Fruit fly (Drosophila melanogaster) whole organism, prepupa: ENCODE results near the gene LeuRS.

Experiments
- Blimp-1 ChIP-seq: fragments of 200-800 bp; sonication (Bioruptor generic); optimal IDR thresholded peaks from 3 replicates; lab custom pipeline; 2017; ENCODE audit warnings: missing biosample characterization, missing genetic modification characterization, mild to moderate bottlenecking, moderate library complexity, missing genetic modification reagents
- CG6276 ChIP-seq: fragments of 200-800 bp; sonication (Bioruptor generic); optimal IDR thresholded peaks from 2 replicates; lab custom pipeline; 2017; ENCODE audit warnings: missing biosample characterization, mild to moderate bottlenecking, missing genetic modification characterization
- Eip93F ChIP-seq: fragments of 200-800 bp; sonication (Bioruptor generic); optimal IDR thresholded peaks from 2 replicates; lab custom pipeline; 2016; ENCODE audit warnings: missing biosample characterization, mild to moderate bottlenecking, missing genetic modification characterization
- OdsH ChIP-seq: fragments of 200-800 bp; sonication (Bioruptor generic); optimal IDR thresholded peaks from 3 replicates; lab custom pipeline; 2016; ENCODE audit warnings: missing biosample characterization, missing genetic modification characterization
- achi ChIP-seq: fragments of 200-800 bp; sonication (Bioruptor generic); optimal IDR thresholded peaks from 3 replicates; lab custom pipeline; 2016; ENCODE audit warnings: missing biosample characterization, missing genetic modification characterization

- TF ChIP-seq OdsH, result no peak
- no peak for TF ChIP-seq CG6276 (GFP tag; lab: Kevin White, UChicago)
- TF ChIP-seq achi, result no peak
- TF ChIP-seq Eip93F (GFP tag; lab: Kevin White, UChicago), result no peak
- no peak for TF ChIP-seq Blimp-1 (GFP tag; lab: Kevin White, UChicago)
Measured at dm6 chr2L:3524729-3525181, 10.3 kb upstream of the LeuRS start, which contains the start of gene CG8852.
